Fruit fly (Drosophila melanogaster) ovary, adult (tissue): ENCODE data around the gene CG43844.
A peak's percentile ranks its signal among the peaks of the same experiment; 100 is the strongest.

Experiments
- CG17801 ChIP-seq: fragments of 200-800 bp; optimal IDR thresholded peaks from 2 replicates; lab custom pipeline; 2019; ENCODE audit warnings: missing biosample characterization, mild to moderate bottlenecking, missing genetic modification characterization, moderate library complexity; ENCODE audit not compliant: partially characterized antibody

The CG43844 gene

DNA sequence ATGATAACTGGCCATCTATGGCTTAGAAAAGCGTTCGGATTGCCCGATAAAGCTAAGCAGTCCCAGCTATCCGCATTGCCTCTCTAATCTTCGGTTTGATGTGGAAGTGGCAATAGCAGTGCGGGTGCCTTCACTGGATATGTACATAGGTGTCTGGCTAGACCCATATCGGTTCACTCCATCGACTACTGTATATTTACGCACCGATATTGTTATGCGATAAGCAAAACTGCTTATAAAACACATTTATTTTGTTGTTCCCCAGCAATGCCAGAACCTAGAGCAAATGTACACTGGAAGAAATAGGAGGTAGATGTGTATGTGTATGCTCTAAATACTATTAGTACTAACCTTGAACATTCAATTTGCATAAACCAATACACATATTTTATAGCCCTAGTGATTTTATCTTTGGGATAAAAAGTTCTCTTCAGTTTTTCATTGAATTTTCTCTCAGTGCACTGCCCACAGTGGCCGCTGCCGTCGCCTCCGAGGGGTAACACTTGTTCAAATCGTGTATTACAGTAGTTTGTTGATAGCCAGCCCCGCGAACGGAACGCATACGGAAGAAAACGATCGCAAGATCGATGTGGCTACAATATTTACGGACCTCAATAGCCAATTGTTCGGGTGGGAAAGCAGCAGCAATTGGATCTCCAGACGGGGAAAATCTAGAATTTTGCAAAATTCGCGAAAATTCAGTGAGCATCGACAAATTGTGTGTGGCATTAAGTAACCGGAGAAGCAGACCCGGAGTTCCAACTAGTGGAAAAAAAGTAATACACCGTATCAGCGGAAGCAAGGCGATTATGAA lies 19.0 kb upstream of the CG43844 start, which contains the start of gene CG31431:
CG31431 (plus strand) TSS at position 524 of the 814 bp plus-strand sequence.
- TF ChIP-seq CG17801 = peak; percentile 97

- no peak for TF ChIP-seq CG17801
These were observed 17.9 kb upstream of the CG43844 start for dm6 chr3R:21871348-21871940.

DNA sequence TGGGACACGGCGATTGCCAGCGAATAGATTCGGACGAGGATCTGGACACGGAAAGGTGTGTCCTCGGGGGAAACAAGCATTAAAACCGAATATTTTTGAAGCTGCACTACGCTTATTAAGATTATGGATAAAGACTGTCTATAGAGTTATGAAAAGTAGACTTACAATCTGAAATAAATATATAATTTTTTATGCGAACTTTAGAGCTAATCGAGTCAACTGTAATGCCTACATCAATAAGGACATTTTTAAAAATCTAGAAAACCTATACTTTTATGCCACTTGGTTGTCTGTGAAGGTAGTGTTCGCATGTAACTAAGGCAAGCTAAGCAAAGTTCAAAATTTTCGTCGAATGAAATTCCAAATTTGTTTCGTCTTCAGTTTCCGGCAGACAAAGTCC lies 15.9 kb upstream of the CG43844 start, which contains the start of gene CG31178:
CG31178 (plus strand) TSS at position 301 of the 400 bp plus-strand sequence.
- TF ChIP-seq CG17801 = no peak

dm6 chr3R:21874982-21875466 lies 14.3 kb upstream of the CG43844 start, which contains the start of gene CG6656:
Gene CG6656 (plus strand): TSS chr3R:21875293.
- TF ChIP-seq CG17801 = peak; percentile 53

- no peak for TF ChIP-seq CG17801
These were observed 11.7 kb upstream of the CG43844 start, which contains the start of gene P5CDh2 for dm6 chr3R:21877636-21878035. Gene P5CDh2 (plus strand): TSS chr3R:21877936.

DNA sequence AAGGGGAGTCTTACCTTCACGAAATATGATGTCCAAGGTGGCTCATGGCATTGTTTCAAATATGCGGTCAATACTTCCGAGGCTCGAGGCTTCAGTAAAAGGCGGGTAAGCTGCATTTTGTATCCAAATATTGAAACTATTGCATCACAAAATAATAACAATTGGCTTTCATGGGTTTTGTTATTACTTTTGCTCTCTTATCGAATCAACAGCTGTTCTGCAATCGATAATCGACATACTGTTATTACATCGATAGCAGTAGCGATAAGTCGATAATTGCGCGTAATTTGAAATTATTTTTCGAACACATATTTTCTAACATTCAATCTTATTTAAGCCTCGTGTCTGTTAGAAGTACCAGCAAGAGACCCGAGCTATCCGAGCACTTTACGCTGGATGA lies 10.9 kb upstream of the CG43844 start, which contains the start of gene CG34148:
CG34148 (minus strand) TSS at position 214 of the 400 bp plus-strand sequence.
- TF ChIP-seq CG17801 = no peak

DNA sequence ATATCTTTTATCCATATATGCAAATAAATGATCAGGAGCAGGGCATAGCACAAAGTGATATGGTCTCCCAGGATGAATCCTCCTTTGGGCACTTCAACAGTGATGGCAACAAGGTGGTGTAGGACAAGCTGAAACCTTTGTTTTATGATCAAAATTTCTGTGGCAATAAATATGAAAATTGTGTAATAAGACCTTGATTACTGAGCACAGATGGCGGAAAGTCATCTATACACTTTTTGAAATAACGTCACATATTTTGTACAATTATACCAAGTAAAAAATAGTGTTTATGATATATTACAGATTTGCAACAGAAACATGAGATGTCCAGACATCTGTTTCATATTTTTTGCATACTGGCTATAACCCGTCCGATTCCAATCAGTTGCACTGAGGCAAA lies 8.8 kb upstream of the CG43844 start, which contains the start of gene CG31465:
CG31465 (plus strand) TSS at position 301 of the 400 bp plus-strand sequence.
- TF ChIP-seq CG17801 = no peak

DNA sequence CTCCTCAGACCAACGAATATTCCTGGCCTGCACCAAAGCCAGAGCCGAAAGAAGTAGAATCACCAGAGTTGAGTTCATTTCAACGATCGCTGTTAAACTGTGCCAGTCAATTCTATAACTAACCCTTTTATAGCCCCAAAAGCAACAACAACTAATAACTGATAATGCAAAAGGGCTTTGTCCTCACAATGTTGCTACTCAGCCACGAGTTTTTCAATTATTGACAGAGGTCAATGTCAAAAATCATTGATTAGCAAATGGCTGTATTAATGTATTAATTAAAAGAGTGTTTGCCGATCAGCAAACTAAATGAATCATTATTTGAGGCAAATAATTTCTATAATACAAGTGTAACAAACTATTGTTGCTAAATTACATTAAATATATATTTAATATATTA lies 5.0 kb upstream of the CG43844 start, which contains the start of gene fit:
fit (minus strand) TSS at position 101 of the 400 bp plus-strand sequence.
- no peak for TF ChIP-seq CG17801

dm6 chr3R:21885450-21885849 lies 3.9 kb upstream of the CG43844 start, which contains the start of gene CG17819:
Gene CG17819 (minus strand): TSS chr3R:21885550.
- TF ChIP-seq CG17801 = no peak

DNA sequence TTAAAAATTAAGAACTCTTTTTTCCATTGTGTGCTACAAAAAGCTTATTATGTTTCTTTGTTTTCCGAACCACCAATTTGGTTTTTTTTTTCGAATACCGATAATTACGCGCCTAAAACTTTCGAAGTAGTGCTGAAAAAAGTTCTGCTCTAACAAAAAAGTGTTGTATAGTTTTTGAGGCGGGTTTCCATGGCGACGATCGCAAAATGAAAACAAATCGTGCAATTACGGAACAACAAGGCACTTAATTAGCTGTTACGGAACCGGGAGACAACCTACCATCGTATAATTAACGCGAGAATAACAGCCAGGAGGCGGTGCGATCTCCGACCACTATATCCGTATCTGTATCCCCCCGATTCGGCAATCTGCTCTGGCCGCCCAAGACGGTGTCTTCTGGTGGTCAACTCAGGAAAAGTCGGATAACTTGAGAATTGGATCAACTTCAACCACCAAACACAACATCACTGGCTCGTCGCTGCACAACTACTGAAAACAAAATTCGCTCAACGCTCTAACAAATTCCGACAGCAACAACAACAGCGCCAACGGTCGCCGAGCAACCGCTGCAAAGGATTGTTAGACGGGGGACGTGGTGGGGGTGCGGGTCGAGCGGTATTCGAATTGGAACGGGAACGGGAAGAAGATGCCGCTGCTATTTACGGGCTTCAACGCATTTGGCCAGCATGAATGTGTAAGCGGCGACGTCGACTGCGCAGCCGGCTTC lies 2.3 kb upstream of the CG43844 start, which contains the start of the genes CG6678 and dnd:
CG6678 (plus strand) TSS at position 169 of the 727 bp plus-strand sequence.
dnd (minus strand) TSS at position 495 of the 727 bp plus-strand sequence.
- TF ChIP-seq CG17801 = no peak

dm6 chr3R:21887588-21888007 lies 1.7 kb upstream of the CG43844 start:
- no peak for TF ChIP-seq CG17801

DNA sequence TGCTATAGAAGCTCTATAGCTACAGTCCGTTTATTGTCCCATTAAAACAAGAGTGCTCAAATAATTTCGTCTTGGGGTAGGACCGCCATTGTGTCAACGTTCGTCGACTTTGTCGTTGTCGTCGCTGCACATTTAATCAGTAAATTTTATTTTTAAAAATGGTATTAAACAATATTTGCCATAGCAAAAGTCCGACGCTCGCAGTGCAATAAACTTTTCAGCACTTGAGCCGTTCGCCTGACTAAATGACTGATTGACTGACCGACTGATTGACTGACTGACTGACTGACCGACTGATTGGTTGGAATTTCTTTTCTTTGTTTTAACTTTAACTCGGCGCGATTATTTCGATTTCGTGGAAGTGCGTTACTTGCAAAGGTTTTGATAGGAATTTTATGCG lies 606 bp downstream of the CG43844 start:
- TF ChIP-seq CG17801 = no peak

- no peak for TF ChIP-seq CG17801
These were observed 1.4 kb downstream of the CG43844 start for dm6 chr3R:21890739-21891138.

DNA sequence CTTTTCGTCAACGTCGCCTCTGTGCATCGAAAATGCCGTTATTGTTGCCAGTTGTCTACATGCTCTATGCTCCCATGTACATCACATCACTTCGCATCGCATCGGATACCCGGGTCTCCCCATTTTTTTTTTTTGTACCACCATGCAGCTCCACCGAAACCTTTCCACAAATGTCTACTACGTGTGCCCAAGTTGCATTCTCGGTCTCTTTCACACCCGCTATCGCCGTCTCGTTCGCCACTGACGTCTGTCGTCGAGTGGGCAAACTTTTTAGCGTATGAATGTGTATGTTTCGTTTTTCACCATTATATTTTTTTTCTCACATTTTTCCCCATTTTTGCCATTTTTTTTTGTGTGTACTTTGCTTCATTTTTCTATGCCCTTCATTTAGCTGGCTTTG lies 3.1 kb downstream of the CG43844 start:
- TF ChIP-seq CG17801 = no peak

DNA sequence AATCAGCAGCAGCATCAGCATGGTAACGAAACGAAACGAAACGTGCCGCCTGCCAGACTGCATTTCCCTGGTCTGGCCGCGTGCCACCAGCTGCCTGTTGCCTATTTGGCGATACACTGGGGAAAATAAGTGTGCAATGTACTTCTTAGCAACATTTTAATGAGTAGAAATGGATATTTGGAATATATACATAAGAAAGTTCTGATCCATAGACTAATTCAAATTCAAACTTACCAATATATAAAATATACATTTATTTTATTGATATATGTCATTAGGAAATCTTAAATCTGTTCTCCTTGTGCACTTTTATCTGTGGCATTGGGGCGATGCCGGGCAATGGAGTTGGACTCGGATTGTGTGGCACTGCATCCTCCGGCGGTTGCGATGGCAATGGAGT lies 4.6 kb downstream of the CG43844 start:
- TF ChIP-seq CG17801 = no peak
